Worm (Caenorhabditis elegans) whole organism, L2 larva: ENCODE data around the gene W05E10.1.

Experiments
- R02D3.7 ChIP-seq: fragments of 150-350 bp; optimal IDR thresholded peaks from 2 replicates; lab custom pipeline; 2014; ENCODE audit warnings: missing biosample characterization, missing genetic modification characterization
- ZK546.5 ChIP-seq: sonication (generic microtip); optimal IDR thresholded peaks from 2 replicates; lab custom pipeline; 2017; ENCODE audit warnings: missing biosample characterization, missing genetic modification characterization
- ama-1 ChIP-seq: fragments of 150-350 bp; optimal IDR thresholded peaks from 2 replicates; lab custom pipeline; 2018; ENCODE audit warnings: inconsistent platforms
- egl-27 ChIP-seq: sonication (generic microtip); optimal IDR thresholded peaks from 3 replicates; lab custom pipeline; 2017; ENCODE audit warnings: missing biosample characterization, missing genetic modification reagents, missing genetic modification characterization
- lin-13 ChIP-seq: fragments of 150-350 bp; optimal IDR thresholded peaks from 2 replicates; lab custom pipeline; 2014; ENCODE audit warnings: missing biosample characterization, missing genetic modification reagents, missing genetic modification characterization
- mab-5 ChIP-seq: fragments of 150-350 bp; optimal IDR thresholded peaks from 2 replicates; lab custom pipeline; 2014; ENCODE audit warnings: missing biosample characterization, missing genetic modification characterization
- snpc-4 ChIP-seq: fragments of 150-350 bp; optimal IDR thresholded peaks from 2 replicates; lab custom pipeline; 2014; ENCODE audit warnings: missing biosample characterization, missing genetic modification characterization

DNA sequence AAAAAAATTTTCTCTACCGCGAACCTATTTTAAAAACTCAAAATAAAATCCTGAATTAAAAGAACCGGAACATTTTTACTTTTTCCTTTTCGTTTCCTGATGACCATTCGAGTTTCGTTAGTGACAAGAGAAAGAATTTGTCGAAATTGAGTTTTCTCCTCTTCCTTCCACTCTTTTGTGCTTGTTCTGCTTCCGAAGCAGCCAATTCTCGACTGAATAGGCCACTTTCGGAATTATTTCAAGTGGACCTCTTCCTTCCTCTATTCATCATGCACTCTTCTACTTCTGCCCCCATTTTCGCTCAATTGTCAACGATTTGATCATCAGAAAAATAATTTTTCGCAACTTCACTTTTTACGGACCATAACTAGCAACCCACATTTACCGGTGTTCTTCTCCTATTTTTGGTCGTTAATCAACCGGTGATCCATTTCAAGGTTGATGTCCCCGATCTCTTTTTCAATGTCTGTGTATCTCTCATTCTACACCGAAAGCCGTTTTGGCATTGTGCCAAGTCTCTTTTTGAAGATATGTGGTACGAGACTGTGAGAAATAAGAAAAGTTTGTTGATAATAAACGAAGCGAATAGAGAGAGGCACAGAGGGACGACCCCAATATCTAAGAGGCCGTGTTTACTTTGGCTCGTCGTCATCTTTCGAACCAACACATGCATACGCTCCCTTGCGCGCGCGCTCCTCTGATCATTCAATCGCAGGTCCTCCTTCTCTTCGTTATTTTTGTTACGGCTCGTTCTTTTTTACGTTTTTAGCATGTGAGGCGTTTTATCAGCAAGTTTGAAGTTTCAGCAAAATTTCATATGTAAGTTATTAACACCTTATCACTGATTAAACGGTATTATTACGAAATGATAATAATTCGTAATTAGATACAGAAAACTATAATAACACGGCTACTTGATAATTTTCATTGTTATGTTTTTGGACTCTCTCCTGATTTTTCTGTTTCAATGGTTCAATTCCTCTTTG is 16.6 kb downstream of the W05E10.1 start:
- TF ChIP-seq ama-1 (lab: Kevin White, UChicago) = no peak
- TF ChIP-seq egl-27 (tag; lab: Kevin White, UChicago) = no peak
- no peak for TF ChIP-seq lin-13 (GFP tag; lab: Kevin White, UChicago)
- TF ChIP-seq R02D3.7 = no peak
- TF ChIP-seq snpc-4 (tag; lab: Kevin White, UChicago) = no peak
- TF ChIP-seq ZK546.5 = no peak
- TF ChIP-seq mab-5 (tag; lab: Kevin White, UChicago) = no peak
